Fruit fly (Drosophila melanogaster) whole organism, embryonic: ENCODE data around the gene MtnB.

Experiments used
- ATbp ChIP-seq: fragments of 200-800 bp; sonication (Bioruptor generic); optimal IDR thresholded peaks from 2 replicates; lab custom pipeline; 2017; ENCODE audit warnings: missing biosample characterization, mild to moderate bottlenecking, missing genetic modification characterization, missing genetic modification reagents
- Abd-B ChIP-seq: fragments of 200-800 bp; sonication (Bioruptor generic); optimal IDR thresholded peaks from 2 replicates; lab custom pipeline; 2018; ENCODE audit warnings: missing biosample characterization, mild to moderate bottlenecking, missing genetic modification characterization, moderate library complexity
- Asciz ChIP-seq: fragments of 200-800 bp; sonication (Bioruptor generic); optimal IDR thresholded peaks from 2 replicates; lab custom pipeline; 2017; ENCODE audit warnings: missing biosample characterization, mild to moderate bottlenecking, missing genetic modification characterization, missing genetic modification reagents
- Atf-2 ChIP-seq: fragments of 200-800 bp; sonication (Bioruptor generic); optimal IDR thresholded peaks from 2 replicates; lab custom pipeline; 2016; ENCODE audit warnings: missing biosample characterization, missing genetic modification characterization
- Awh ChIP-seq: fragments of 200-800 bp; sonication (Bioruptor generic); IDR thresholded peaks from 2 replicates; pipeline ENCODE4, ENCODE4 v1.3.6; 2022; ENCODE audit warnings: missing biosample characterization, missing genetic modification characterization
- Bdp1 ChIP-seq: fragments of 200-800 bp; sonication (Bioruptor generic); optimal IDR thresholded peaks from 3 replicates; lab custom pipeline; 2016; ENCODE audit warnings: missing biosample characterization, missing genetic modification characterization
- CG10209 ChIP-seq: fragments of 200-800 bp; sonication (Bioruptor generic); optimal IDR thresholded peaks from 3 replicates; lab custom pipeline; 2017; ENCODE audit warnings: missing biosample characterization, mild to moderate bottlenecking, missing genetic modification characterization, missing genetic modification reagents
- CG10431 ChIP-seq: fragments of 200-800 bp; sonication (Bioruptor generic); optimal IDR thresholded peaks from 3 replicates; lab custom pipeline; 2018; ENCODE audit warnings: missing biosample characterization, mild to moderate bottlenecking, missing genetic modification characterization
- CG10543 ChIP-seq: fragments of 200-800 bp; sonication (Bioruptor generic); optimal IDR thresholded peaks from 3 replicates; lab custom pipeline; 2017; ENCODE audit warnings: missing biosample characterization, mild to moderate bottlenecking, missing genetic modification characterization, moderate library complexity
- CG10979 ChIP-seq: fragments of 200-800 bp; sonication (Bioruptor generic); optimal IDR thresholded peaks from 2 replicates; lab custom pipeline; 2018; ENCODE audit warnings: missing biosample characterization, mild to moderate bottlenecking, missing genetic modification characterization, moderate library complexity
- CG12219 ChIP-seq: fragments of 200-800 bp; sonication (Bioruptor generic); optimal IDR thresholded peaks from 3 replicates; lab custom pipeline; 2018; ENCODE audit warnings: missing biosample characterization, mild to moderate bottlenecking, missing genetic modification characterization
- CG12659 ChIP-seq: fragments of 200-800 bp; sonication (Bioruptor generic); optimal IDR thresholded peaks from 3 replicates; lab custom pipeline; 2017; ENCODE audit warnings: mild to moderate bottlenecking, missing biosample characterization, missing genetic modification reagents, missing genetic modification characterization
- CG12769 ChIP-seq: fragments of 200-800 bp; sonication (Bioruptor generic); optimal IDR thresholded peaks from 2 replicates; lab custom pipeline; 2019; ENCODE audit warnings: missing biosample characterization, mild to moderate bottlenecking, missing genetic modification characterization, moderate library complexity
- CG13123 ChIP-seq: fragments of 200-800 bp; sonication (Bioruptor generic); optimal IDR thresholded peaks from 2 replicates; lab custom pipeline; 2016; ENCODE audit warnings: missing biosample characterization, missing genetic modification characterization
- CG13424 ChIP-seq: fragments of 200-800 bp; sonication (Bioruptor generic); optimal IDR thresholded peaks from 2 replicates; lab custom pipeline; 2019; ENCODE audit warnings: missing biosample characterization, mild to moderate bottlenecking, missing genetic modification characterization, moderate library complexity
- CG15696 ChIP-seq: fragments of 200-800 bp; sonication (Bioruptor generic); optimal IDR thresholded peaks from 2 replicates; lab custom pipeline; 2019; ENCODE audit warnings: missing biosample characterization, mild to moderate bottlenecking, missing genetic modification characterization, moderate library complexity
- CG1603 ChIP-seq: fragments of 200-800 bp; sonication (Bioruptor generic); optimal IDR thresholded peaks from 2 replicates; lab custom pipeline; 2019; ENCODE audit warnings: missing biosample characterization, mild to moderate bottlenecking, missing genetic modification characterization, moderate library complexity
- CG17186 ChIP-seq: fragments of 200-800 bp; sonication (Bioruptor generic); optimal IDR thresholded peaks from 3 replicates; lab custom pipeline; 2017; ENCODE audit warnings: missing biosample characterization, missing genetic modification reagents, missing genetic modification characterization
- CG17359 ChIP-seq: fragments of 200-800 bp; sonication (Bioruptor generic); optimal IDR thresholded peaks from 3 replicates; lab custom pipeline; 2018; ENCODE audit warnings: missing biosample characterization, mild to moderate bottlenecking, missing genetic modification characterization, moderate library complexity
- CG17612 ChIP-seq: fragments of 200-800 bp; sonication (Bioruptor generic); IDR thresholded peaks from 2 replicates; pipeline ENCODE4 v1.3.6; 2022; ENCODE audit warnings: missing biosample characterization, missing genetic modification characterization
- CG18262 ChIP-seq: fragments of 200-800 bp; optimal IDR thresholded peaks from 3 replicates; lab custom pipeline; 2019; ENCODE audit warnings: missing biosample characterization, mild to moderate bottlenecking, missing genetic modification characterization, moderate library complexity
- CG2712 ChIP-seq: fragments of 200-800 bp; optimal IDR thresholded peaks from 3 replicates; lab custom pipeline; 2019; ENCODE audit warnings: missing biosample characterization, mild to moderate bottlenecking, missing genetic modification characterization, moderate library complexity
- CG4424 ChIP-seq: fragments of 200-800 bp; sonication (Bioruptor generic); optimal IDR thresholded peaks from 3 replicates; lab custom pipeline; 2016; ENCODE audit warnings: missing biosample characterization, missing genetic modification characterization
- CG5953 ChIP-seq: fragments of 200-800 bp; sonication (Bioruptor generic); IDR thresholded peaks from 2 replicates; pipeline ENCODE4 v1.3.6; 2022; ENCODE audit warnings: missing biosample characterization, missing genetic modification characterization
- CG6175 ChIP-seq: fragments of 200-800 bp; sonication (Bioruptor generic); IDR thresholded peaks from 3 replicates; pipeline ENCODE4 v1.3.6; 2022; ENCODE audit warnings: missing biosample characterization, missing genetic modification characterization
- CG6854 ChIP-seq: fragments of 200-800 bp; sonication (Bioruptor generic); optimal IDR thresholded peaks from 3 replicates; lab custom pipeline; 2017; ENCODE audit warnings: missing biosample characterization, mild to moderate bottlenecking, missing genetic modification characterization
- CG7745 ChIP-seq: fragments of 200-800 bp; sonication (Bioruptor generic); optimal IDR thresholded peaks from 2 replicates; lab custom pipeline; 2018; ENCODE audit warnings: missing biosample characterization, mild to moderate bottlenecking, missing genetic modification characterization, moderate library complexity
- CG8290 ChIP-seq, 3 experiments: fragments of 200-800 bp; sonication (Bioruptor generic); optimal IDR thresholded peaks; 2 replicates each; lab custom pipeline; 2016 to 2019; ENCODE audit warnings: missing biosample characterization in 3 of 3, missing genetic modification characterization in 3 of 3, mild to moderate bottlenecking in 2 of 3, moderate library complexity in 1 of 3
- CG8388 ChIP-seq: fragments of 200-800 bp; sonication (Bioruptor generic); optimal IDR thresholded peaks from 2 replicates; lab custom pipeline; 2019; ENCODE audit warnings: missing biosample characterization, mild to moderate bottlenecking, missing genetic modification characterization, moderate library complexity
- D19B ChIP-seq: fragments of 200-800 bp; sonication (Bioruptor generic); optimal IDR thresholded peaks from 2 replicates; lab custom pipeline; 2017; ENCODE audit warnings: missing biosample characterization, mild to moderate bottlenecking, missing genetic modification characterization
- Deaf1 ChIP-seq: fragments of 200-800 bp; optimal IDR thresholded peaks from 3 replicates; lab custom pipeline; 2019; ENCODE audit warnings: missing biosample characterization, mild to moderate bottlenecking, missing genetic modification characterization, moderate library complexity
- Dek ChIP-seq: fragments of 200-800 bp; sonication (Bioruptor generic); optimal IDR thresholded peaks from 3 replicates; lab custom pipeline; 2019; ENCODE audit warnings: missing biosample characterization, mild to moderate bottlenecking, missing genetic modification characterization, moderate library complexity
- Fer3 ChIP-seq: fragments of 200-800 bp; sonication (Bioruptor generic); optimal IDR thresholded peaks from 2 replicates; lab custom pipeline; 2018; ENCODE audit warnings: missing biosample characterization, mild to moderate bottlenecking, missing genetic modification characterization, moderate library complexity
- HLH3B ChIP-seq: fragments of 200-800 bp; sonication (Bioruptor generic); IDR thresholded peaks from 2 replicates; pipeline ENCODE4 v1.3.6; 2022; ENCODE audit warnings: missing biosample characterization, missing genetic modification characterization
- MESR4 ChIP-seq: fragments of 200-800 bp; sonication (Bioruptor generic); optimal IDR thresholded peaks from 2 replicates; lab custom pipeline; 2018; ENCODE audit warnings: missing biosample characterization, mild to moderate bottlenecking, missing genetic modification characterization, moderate library complexity
- Nf-YB ChIP-seq: fragments of 200-800 bp; sonication (Bioruptor generic); optimal IDR thresholded peaks from 3 replicates; lab custom pipeline; 2019; ENCODE audit warnings: missing biosample characterization, mild to moderate bottlenecking, missing genetic modification characterization, moderate library complexity
- Sin3A ChIP-seq: fragments of >200 bp; optimal IDR thresholded peaks from 2 replicates; lab custom pipeline; 2018
- cad ChIP-seq: fragments of >200 bp; optimal IDR thresholded peaks from 2 replicates; lab custom pipeline; 2017; ENCODE audit warnings: missing biosample characterization, missing genetic modification characterization
- chn ChIP-seq: fragments of 200-800 bp; sonication (Bioruptor generic); optimal IDR thresholded peaks from 2 replicates; lab custom pipeline; 2016; ENCODE audit warnings: missing biosample characterization, missing genetic modification characterization
- gem ChIP-seq: fragments of 200-800 bp; sonication (Bioruptor generic); optimal IDR thresholded peaks from 2 replicates; lab custom pipeline; 2019; ENCODE audit warnings: missing biosample characterization, mild to moderate bottlenecking, missing genetic modification characterization, moderate library complexity
- gro ChIP-seq: fragments of 200-800 bp; sonication (Bioruptor generic); optimal IDR thresholded peaks from 2 replicates; lab custom pipeline; 2016; ENCODE audit warnings: missing biosample characterization, missing genetic modification characterization
- odd ChIP-seq: fragments of 200-800 bp; sonication (Bioruptor generic); optimal IDR thresholded peaks from 2 replicates; lab custom pipeline; 2017; ENCODE audit warnings: missing biosample characterization, mild to moderate bottlenecking, missing genetic modification characterization
- onecut ChIP-seq: fragments of 200-800 bp; sonication (Bioruptor generic); IDR thresholded peaks from 2 replicates; pipeline ENCODE4 v1.3.6; 2022; ENCODE audit warnings: missing biosample characterization, missing genetic modification characterization
- so ChIP-seq: fragments of 200-800 bp; sonication (Bioruptor generic); IDR thresholded peaks from 3 replicates; pipeline ENCODE4 v1.3.6; 2022; ENCODE audit warnings: missing biosample characterization, missing genetic modification characterization
- sug ChIP-seq: fragments of 200-800 bp; optimal IDR thresholded peaks from 2 replicates; lab custom pipeline; 2019; ENCODE audit warnings: missing biosample characterization, mild to moderate bottlenecking, missing genetic modification characterization, moderate library complexity
- toy ChIP-seq: fragments of 200-800 bp; sonication (Bioruptor generic); IDR thresholded peaks from 2 replicates; pipeline ENCODE4 v1.3.6; 2022; ENCODE audit warnings: missing biosample characterization, missing genetic modification characterization
- zen ChIP-seq: fragments of 200-800 bp; sonication (Bioruptor generic); optimal IDR thresholded peaks from 3 replicates; lab custom pipeline; 2018; ENCODE audit warnings: missing biosample characterization, mild to moderate bottlenecking, missing genetic modification characterization, moderate library complexity
- zfh2 ChIP-seq: fragments of 200-800 bp; sonication (Bioruptor generic); optimal IDR thresholded peaks from 2 replicates; lab custom pipeline; 2016; ENCODE audit warnings: missing biosample characterization, missing genetic modification characterization

The MtnB gene

dm6 chr3R:20542283-20543144 lies 39.0 kb upstream of the MtnB start (continued):
- TF ChIP-seq onecut (GFP tag; lab: Robert Waterston, UW) = peak; percentile 32; the same call in 1 of the 2 replicates
- no peak for TF ChIP-seq CG8290 (GFP tag; optimal IDR thresholded peaks at IDR 0.05; lab: Kevin White, UChicago)
- peak in 1 of 2 experiments; percentile 39 for TF ChIP-seq CG8290 (tag; optimal IDR thresholded peaks at IDR 0.05; lab: Kevin White, UChicago)
- TF ChIP-seq CG12219 (GFP tag; lab: Kevin White, UChicago) = peak; percentile 41
- no peak for TF ChIP-seq Abd-B
- peak; percentile 61 for TF ChIP-seq CG18262
- TF ChIP-seq CG7745 (tag; lab: Kevin White, UChicago) = peak; percentile 75
- TF ChIP-seq CG15696 (tag; lab: Kevin White, UChicago) = peak; percentile 90
- no peak for TF ChIP-seq CG17186
- peak; percentile 79 for TF ChIP-seq ATbp
- TF ChIP-seq CG10209 (GFP tag; lab: Kevin White, UChicago) = peak; percentile 64
- TF ChIP-seq sug = peak; percentile 42
- TF ChIP-seq so (GFP tag; lab: Robert Waterston, UW) = peak; percentile 59; the same call in 1 of the 3 replicates
- TF ChIP-seq CG10543 (GFP tag; lab: Kevin White, UChicago) = peak; percentile 9
- no peak for TF ChIP-seq CG17612 (GFP tag; lab: Robert Waterston, UW)
- TF ChIP-seq D19B (GFP tag; lab: Kevin White, UChicago) = no peak
- TF ChIP-seq CG13424 (tag; lab: Kevin White, UChicago) = peak; percentile 37
- TF ChIP-seq Bdp1 = no peak
- TF ChIP-seq Fer3 = peak; percentile 19
- peak; percentile 35 for TF ChIP-seq CG10979 (tag; lab: Kevin White, UChicago)
- TF ChIP-seq Deaf1 (tag; lab: Kevin White, UChicago) = peak; percentile 29
- peak; percentile 9 for TF ChIP-seq CG12769 (tag; lab: Kevin White, UChicago)
- TF ChIP-seq toy (GFP tag; lab: Robert Waterston, UW) = no peak
- TF ChIP-seq HLH3B (GFP tag; lab: Robert Waterston, UW) = peak; percentile 49; the same call in 1 of the 2 replicates
- no peak for TF ChIP-seq chn (GFP tag; lab: Kevin White, UChicago)
- TF ChIP-seq Nf-YB (GFP tag; lab: Kevin White, UChicago) = peak; percentile 33
- TF ChIP-seq zen = peak; percentile 44
- TF ChIP-seq odd = peak; percentile 54
- TF ChIP-seq zfh2 (GFP tag; lab: Kevin White, UChicago) = no peak
- TF ChIP-seq CG2712 (tag; lab: Kevin White, UChicago) = peak; percentile 67
- TF ChIP-seq cad (GFP tag; lab: Kevin White, UChicago) = peak; percentile 77
- peak; percentile 48 for TF ChIP-seq CG1603 (tag; lab: Kevin White, UChicago)
- TF ChIP-seq CG6854 (GFP tag; lab: Kevin White, UChicago) = peak; percentile 13
- TF ChIP-seq gro = no peak
- peak; percentile 74 for TF ChIP-seq Awh
- TF ChIP-seq CG10431 (GFP tag; lab: Kevin White, UChicago) = peak; percentile 3
- no peak for TF ChIP-seq CG6175
- peak; percentile 82 for TF ChIP-seq Asciz
- TF ChIP-seq MESR4 = no peak
- TF ChIP-seq CG17359 (tag; lab: Kevin White, UChicago) = peak; percentile 62
- peak; percentile 38 for TF ChIP-seq CG13123 (GFP tag; lab: Kevin White, UChicago)
- TF ChIP-seq Atf-2 (GFP tag; lab: Kevin White, UChicago) = peak; percentile 20
- TF ChIP-seq Dek (tag; lab: Kevin White, UChicago) = peak; percentile 15
- TF ChIP-seq CG8388 = peak; percentile 21
- peak; percentile 14 for TF ChIP-seq CG4424 (GFP tag; lab: Kevin White, UChicago)
- peak; percentile 67 for TF ChIP-seq gem
- TF ChIP-seq CG5953 (GFP tag; lab: Robert Waterston, UW) = no peak
- peak; percentile 50 for TF ChIP-seq CG12659
- no peak for TF ChIP-seq Sin3A
